Fruit fly (Drosophila melanogaster): ENCODE results near the gene CG6244.

Gene CG6244

DNA sequence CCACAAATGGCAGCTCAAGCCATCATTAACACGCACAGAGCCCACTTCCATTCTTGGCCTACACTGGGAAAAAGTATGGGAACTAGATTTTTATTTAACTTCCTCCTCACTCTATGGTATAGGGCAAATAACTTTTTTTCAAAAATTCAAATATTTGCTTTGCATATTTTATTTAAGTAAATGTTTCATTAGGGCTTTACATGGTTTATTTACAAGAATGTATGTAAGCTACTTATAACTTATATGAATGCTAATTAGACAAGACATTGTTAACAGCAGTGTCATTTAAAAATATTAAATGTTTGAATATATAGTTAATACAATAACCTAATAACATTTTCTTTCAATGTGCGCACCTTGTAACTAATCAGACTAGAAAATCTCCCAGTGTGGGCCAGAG is 32.6 kb upstream of the CG6244 start (continued):
- TF ChIP-seq Oli (tag; optimal IDR thresholded peaks at IDR 0.05) (peak; percentile 16), sisA (GFP tag; IDR thresholded peaks at IDR 0.05) (no peak), Sox102F (GFP tag; optimal IDR thresholded peaks at IDR 0.05) (peak; percentile 38), E2f2 (GFP tag; IDR thresholded peaks at IDR 0.05) (no peak), CG17912 (GFP tag; optimal IDR thresholded peaks at IDR 0.05) (no peak), CG11504 (tag; optimal IDR thresholded peaks at IDR 0.05) (peak; percentile 62), CG2678 (tag; optimal IDR thresholded peaks at IDR 0.05) (peak; percentile 44), CG12104 (GFP tag; optimal IDR thresholded peaks at IDR 0.05) (no peak), CG30403 (GFP tag; optimal IDR thresholded peaks at IDR 0.05) (peak; percentile 15), C15 (GFP tag; IDR thresholded peaks at IDR 0.05) (no peak), Hr78 (GFP tag; optimal IDR thresholded peaks at IDR 0.05) (no peak), ATbp (GFP tag; optimal IDR thresholded peaks at IDR 0.05) (no peak), CG10267 (tag; optimal IDR thresholded peaks at IDR 0.05) (peak; percentile 40), lov (optimal IDR thresholded peaks at IDR 0.05) (no peak), lov (GFP tag; IDR thresholded peaks at IDR 0.05) (0 out of 3 replicates have a peak, but pooled peaks have one; percentile 26), Hmr (GFP tag; optimal IDR thresholded peaks at IDR 0.05) (no peak), CG3281 (GFP tag; optimal IDR thresholded peaks at IDR 0.05) (peak; percentile 0), luna (GFP tag; optimal IDR thresholded peaks at IDR 0.05) (no peak), H2.0 (GFP tag; IDR thresholded peaks at IDR 0.05) (no peak), ap (GFP tag; IDR thresholded peaks at IDR 0.05) (no peak), dmrt11E (tag; optimal IDR thresholded peaks at IDR 0.05) (peak; percentile 52), CG13775 (GFP tag; optimal IDR thresholded peaks at IDR 0.05) (peak; percentile 6), fd96Cb (tag; optimal IDR thresholded peaks at IDR 0.05) (peak; percentile 47), CG10979 (tag; optimal IDR thresholded peaks at IDR 0.05) (peak; percentile 65), nom (GFP tag; optimal IDR thresholded peaks at IDR 0.05) (no peak), CoRest (tag; optimal IDR thresholded peaks at IDR 0.05) (peak; percentile 23), Fer1 (GFP tag; optimal IDR thresholded peaks at IDR 0.05) (peak; percentile 13), CG32532 (GFP tag; IDR thresholded peaks at IDR 0.05) (no peak), PHDP (tag; optimal IDR thresholded peaks at IDR 0.05) (no peak)

DNA sequence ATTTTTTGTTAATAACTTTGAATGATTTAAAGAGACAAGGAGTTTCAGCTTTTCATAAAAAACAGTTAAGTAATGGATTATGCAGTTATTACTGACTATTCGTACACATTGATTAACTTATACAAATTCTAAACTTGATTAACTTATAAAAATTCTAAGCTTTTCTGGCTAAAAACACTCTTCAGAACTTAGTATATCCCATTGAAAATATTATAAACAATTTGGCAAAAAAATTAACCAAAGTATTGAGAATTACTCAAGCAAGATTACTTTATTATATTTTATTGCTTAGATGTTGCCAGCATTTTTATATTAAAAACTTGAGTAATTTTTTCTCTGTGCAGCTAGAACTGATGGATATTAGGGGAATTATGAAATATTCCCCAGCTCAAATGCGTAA is 30.7 kb upstream of the CG6244 start:
- TF ChIP-seq CG11093 (GFP tag; IDR thresholded peaks at IDR 0.05) (no peak), CG15696 (tag; optimal IDR thresholded peaks at IDR 0.05) (peak; percentile 44), nerfin-1 (tag; optimal IDR thresholded peaks at IDR 0.05) (no peak), nom (GFP tag; optimal IDR thresholded peaks at IDR 0.05) (no peak), CG30403 (GFP tag; optimal IDR thresholded peaks at IDR 0.05) (peak; percentile 0), corto (GFP tag; optimal IDR thresholded peaks at IDR 0.05) (no peak), lola (GFP tag; optimal IDR thresholded peaks at IDR 0.05) (peak in 1 of 3 experiments; percentile 73), chinmo (GFP tag; IDR thresholded peaks at IDR 0.05; ENCODE audit: partially characterized antibody) (no peak), CG2875 (GFP tag; optimal IDR thresholded peaks at IDR 0.05) (no peak), H15 (GFP tag; IDR thresholded peaks at IDR 0.05) (no peak), ro (GFP tag; IDR thresholded peaks at IDR 0.05) (no peak), D19A (tag; optimal IDR thresholded peaks at IDR 0.05) (peak; percentile 7), Sin3A (optimal IDR thresholded peaks at IDR 0.05) (no peak), maf-S (GFP tag; optimal IDR thresholded peaks at IDR 0.05) (no peak), cg (GFP tag; optimal IDR thresholded peaks at IDR 0.05) (no peak), dmrt11E (tag; optimal IDR thresholded peaks at IDR 0.05) (peak; percentile 68), grau (tag; optimal IDR thresholded peaks at IDR 0.05) (peak; percentile 8), Oli (tag; optimal IDR thresholded peaks at IDR 0.05) (peak; percentile 0), CG18262 (tag; optimal IDR thresholded peaks at IDR 0.05) (peak; percentile 67), Optix (GFP tag; IDR thresholded peaks at IDR 0.05) (no peak), bigmax (GFP tag; optimal IDR thresholded peaks at IDR 0.05) (no peak), trem (tag; optimal IDR thresholded peaks at IDR 0.05) (peak; percentile 25), CG12391 (tag; optimal IDR thresholded peaks at IDR 0.05) (peak; percentile 19), Doc3 (GFP tag; IDR thresholded peaks at IDR 0.05; ENCODE audit: partially characterized antibody) (no peak), Sox100B (GFP tag; optimal IDR thresholded peaks at IDR 0.05) (peak; percentile 9)

All from whole organism, embryonic.